Worm (Caenorhabditis elegans) whole organism, young adult: ENCODE measurements around the gene nlp-11.

Source experiments
- B0336.3 ChIP-seq: fragments of 200-800 bp; sonication (Bioruptor generic); IDR thresholded peaks from 2 replicates; pipeline ENCODE4 v1.3.6; 2022; ENCODE audit warnings: missing genetic modification characterization, missing compliant biosample characterization
- F10E7.11 ChIP-seq: sonication (generic microtip); optimal IDR thresholded peaks from 2 replicates; lab custom pipeline; 2017; ENCODE audit warnings: mild to moderate bottlenecking, missing genetic modification characterization, moderate library complexity, missing compliant biosample characterization
- F22D6.2 ChIP-seq: sonication (generic microtip); optimal IDR thresholded peaks from 2 replicates; lab custom pipeline; 2016; ENCODE audit warnings: mild to moderate bottlenecking, missing genetic modification characterization, missing compliant biosample characterization
- F33H1.4 ChIP-seq: fragments of 200-800 bp; sonication (Bioruptor generic); IDR thresholded peaks from 2 replicates; pipeline ENCODE4 v1.3.6; 2022; ENCODE audit warnings: missing genetic modification reagents, missing genetic modification characterization, missing compliant biosample characterization
- F37B4.10 ChIP-seq: fragments of 200-800 bp; sonication (Bioruptor generic); IDR thresholded peaks from 2 replicates; pipeline ENCODE4 v1.3.6; 2022; ENCODE audit warnings: missing genetic modification characterization, missing compliant biosample characterization
- F49E8.2 ChIP-seq: sonication (generic microtip); optimal IDR thresholded peaks from 3 replicates; lab custom pipeline; 2017; ENCODE audit warnings: missing genetic modification characterization, mild to moderate bottlenecking, missing compliant biosample characterization, antibody characterized with exemption, moderate library complexity; ENCODE audit not compliant: insufficient read depth
- F52B5.7 ChIP-seq: sonication (generic microtip); optimal IDR thresholded peaks from 2 replicates; lab custom pipeline; 2016; ENCODE audit warnings: mild to moderate bottlenecking, missing genetic modification characterization, missing compliant biosample characterization
- K11D2.4 ChIP-seq: fragments of 200-800 bp; sonication (Bioruptor generic); IDR thresholded peaks from 2 replicates; pipeline ENCODE4 v1.3.6; 2022; ENCODE audit warnings: missing genetic modification reagents, missing genetic modification characterization, missing compliant biosample characterization
- K12H6.12 ChIP-seq: fragments of 200-800 bp; sonication (Bioruptor generic); optimal IDR thresholded peaks from 2 replicates; lab custom pipeline; 2018; ENCODE audit warnings: mild to moderate bottlenecking, missing genetic modification characterization, missing compliant biosample characterization
- T26A5.8 ChIP-seq: sonication (generic microtip); optimal IDR thresholded peaks from 2 replicates; lab custom pipeline; 2016; ENCODE audit warnings: missing genetic modification characterization, missing compliant biosample characterization
- Y79H2A.3 ChIP-seq: fragments of 200-800 bp; sonication (Bioruptor generic); conservative IDR thresholded peaks from 2 replicates; pipeline ENCODE4 v1.3.6; 2022; ENCODE audit warnings: missing genetic modification reagents, missing genetic modification characterization, missing compliant biosample characterization
- akir-1 ChIP-seq: fragments of 200-800 bp; sonication (Bioruptor generic); optimal IDR thresholded peaks from 2 replicates; lab custom pipeline; 2018; ENCODE audit warnings: mild to moderate bottlenecking, missing genetic modification characterization, moderate library complexity, missing compliant biosample characterization
- ama-1 ChIP-seq, 3 experiments: fragments of 150-350 bp in 1 of 3; sonication (generic microtip) in 2 of 3; optimal IDR thresholded peaks; 2 replicates each; lab custom pipeline; 2014 to 2018; ENCODE audit warnings: missing biosample characterization in 2 of 3, missing genetic modification characterization in 2 of 3, missing genetic modification reagents in 2 of 3
- athp-1 ChIP-seq: sonication (generic microtip); optimal IDR thresholded peaks from 2 replicates; lab custom pipeline; 2017; ENCODE audit warnings: mild to moderate bottlenecking, missing genetic modification characterization, missing compliant biosample characterization
- attf-6 ChIP-seq: fragments of 200-800 bp; sonication (Bioruptor generic); IDR thresholded peaks from 2 replicates; pipeline ENCODE4 v1.3.6; 2022; ENCODE audit warnings: missing genetic modification reagents, missing genetic modification characterization, missing compliant biosample characterization
- cebp-1 ChIP-seq, 2 experiments: fragments of 200-800 bp in 1 of 2; sonication (Bioruptor generic) in 1 of 2; sonication (generic microtip) in 1 of 2; IDR thresholded peaks in 1 of 2; optimal IDR thresholded peaks in 1 of 2; 2 replicates each; pipeline versions ENCODE4 v1.3.6 to Lab custom; 2017 to 2022; ENCODE audit warnings: missing compliant biosample characterization in 2 of 2, missing genetic modification characterization in 2 of 2, mild to moderate bottlenecking in 1 of 2, missing genetic modification reagents in 1 of 2, moderate library complexity in 1 of 2
- ceh-27 ChIP-seq: fragments of 200-800 bp; sonication (Bioruptor generic); optimal IDR thresholded peaks from 2 replicates; lab custom pipeline; 2018; ENCODE audit warnings: mild to moderate bottlenecking, missing genetic modification characterization, moderate library complexity, missing compliant biosample characterization
- ceh-79 ChIP-seq: sonication (generic microtip); optimal IDR thresholded peaks from 2 replicates; lab custom pipeline; 2017; ENCODE audit warnings: mild to moderate bottlenecking, missing genetic modification characterization, missing compliant biosample characterization
- ceh-91 ChIP-seq: fragments of 200-800 bp; sonication (Bioruptor generic); IDR thresholded peaks from 2 replicates; pipeline ENCODE4 v1.3.6; 2022; ENCODE audit warnings: missing genetic modification reagents, missing genetic modification characterization, missing compliant biosample characterization
- chd-7 ChIP-seq: sonication (generic microtip); optimal IDR thresholded peaks from 2 replicates; lab custom pipeline; 2016; ENCODE audit warnings: mild to moderate bottlenecking, missing genetic modification characterization, moderate library complexity, missing compliant biosample characterization
- egrh-3 ChIP-seq: fragments of 200-800 bp; sonication (Bioruptor generic); IDR thresholded peaks from 2 replicates; pipeline ENCODE4 v1.3.6; 2022; ENCODE audit warnings: missing genetic modification reagents, missing genetic modification characterization, missing compliant biosample characterization
- ets-4 ChIP-seq: fragments of 200-800 bp; sonication (Bioruptor generic); optimal IDR thresholded peaks from 2 replicates; lab custom pipeline; 2018; ENCODE audit warnings: mild to moderate bottlenecking, missing genetic modification characterization, missing compliant biosample characterization
- him-1 ChIP-seq: sonication (generic microtip); optimal IDR thresholded peaks from 2 replicates; lab custom pipeline; 2016; ENCODE audit warnings: missing genotype, missing genetic modification reagents, missing genetic modification characterization, missing compliant biosample characterization
- hlh-12 ChIP-seq: sonication (generic microtip); optimal IDR thresholded peaks from 2 replicates; lab custom pipeline; 2016; ENCODE audit warnings: missing genetic modification characterization, missing compliant biosample characterization
- hmg-1.2 ChIP-seq: fragments of 200-800 bp; sonication (Bioruptor generic); IDR thresholded peaks from 2 replicates; pipeline ENCODE4 v1.3.6; 2022; ENCODE audit warnings: missing genetic modification reagents, missing genetic modification characterization, missing compliant biosample characterization
- hmg-20 ChIP-seq: fragments of 200-800 bp; sonication (Bioruptor generic); IDR thresholded peaks from 2 replicates; pipeline ENCODE4 v1.3.6; 2022; ENCODE audit warnings: missing genetic modification reagents, missing genetic modification characterization, missing compliant biosample characterization
- hrde-1 ChIP-seq: sonication (generic microtip); optimal IDR thresholded peaks from 2 replicates; lab custom pipeline; 2016; ENCODE audit warnings: missing genetic modification characterization, mild to moderate bottlenecking, missing compliant biosample characterization, moderate library complexity, missing genotype, missing genetic modification reagents, borderline replicate concordance
- lin-26 ChIP-seq: fragments of 200-800 bp; sonication (Bioruptor generic); IDR thresholded peaks from 2 replicates; pipeline ENCODE4 v1.3.6; 2022; ENCODE audit warnings: missing genetic modification reagents, missing genetic modification characterization, missing compliant biosample characterization
- lin-35 ChIP-seq, 3 experiments: fragments of 150-350 bp in 2 of 3; sonication (generic microtip) in 1 of 3; optimal IDR thresholded peaks; 2 replicates each; lab custom pipeline; 2014 to 2018; ENCODE audit warnings: missing biosample characterization in 3 of 3, missing genetic modification characterization in 3 of 3, missing genetic modification reagents in 3 of 3
- lin-54 ChIP-seq: fragments of 200-800 bp; sonication (Bioruptor generic); optimal IDR thresholded peaks from 2 replicates; lab custom pipeline; 2018; ENCODE audit warnings: mild to moderate bottlenecking, missing genetic modification characterization, missing compliant biosample characterization
- lir-1 ChIP-seq: fragments of 200-800 bp; sonication (Bioruptor generic); conservative IDR thresholded peaks from 2 replicates; pipeline ENCODE4 v1.3.6; 2022; ENCODE audit warnings: missing genetic modification reagents, missing genetic modification characterization, missing compliant biosample characterization
- lsy-27 ChIP-seq: sonication (generic microtip); optimal IDR thresholded peaks from 2 replicates; lab custom pipeline; 2017; ENCODE audit warnings: missing genetic modification characterization, mild to moderate bottlenecking, missing compliant biosample characterization, antibody characterized with exemption, missing genotype, borderline replicate concordance; ENCODE audit not compliant: insufficient read depth
- nfya-1 ChIP-seq: sonication (generic microtip); optimal IDR thresholded peaks from 2 replicates; lab custom pipeline; 2017; ENCODE audit warnings: antibody characterized with exemption, missing compliant biosample characterization, missing genetic modification characterization, borderline replicate concordance; ENCODE audit not compliant: insufficient read depth
- nfya-2 ChIP-seq: fragments of 200-800 bp; sonication (Bioruptor generic); IDR thresholded peaks from 2 replicates; pipeline ENCODE4 v1.3.6; 2022; ENCODE audit warnings: missing genetic modification reagents, missing genetic modification characterization, missing compliant biosample characterization
- nhr-120 ChIP-seq: fragments of 200-800 bp; sonication (Bioruptor generic); IDR thresholded peaks from 2 replicates; pipeline ENCODE4 v1.3.6; 2022; ENCODE audit warnings: missing genetic modification characterization, missing compliant biosample characterization
- pbrm-1 ChIP-seq: fragments of 200-800 bp; sonication (Bioruptor generic); IDR thresholded peaks from 2 replicates; pipeline ENCODE4 v1.3.6; 2022; ENCODE audit warnings: missing genetic modification reagents, missing genetic modification characterization, missing compliant biosample characterization
- rcor-1 ChIP-seq: fragments of 200-800 bp; sonication (Bioruptor generic); IDR thresholded peaks from 2 replicates; pipeline ENCODE4 v1.3.6; 2022; ENCODE audit warnings: missing genetic modification reagents, missing genetic modification characterization, missing compliant biosample characterization
- rpc-1 ChIP-seq, 2 experiments: fragments of 150-350 bp in 1 of 2; sonication (generic microtip) in 1 of 2; optimal IDR thresholded peaks; 2 replicates each; lab custom pipeline; 2014 to 2018; ENCODE audit warnings: missing biosample characterization in 1 of 2, missing genetic modification characterization in 1 of 2, missing genetic modification reagents in 1 of 2, missing genotype in 1 of 2
- snpc-1.1 ChIP-seq: sonication (generic microtip); optimal IDR thresholded peaks from 2 replicates; lab custom pipeline; 2017; ENCODE audit warnings: missing genetic modification characterization, mild to moderate bottlenecking, missing compliant biosample characterization, antibody characterized with exemption, moderate library complexity, missing genotype, missing genetic modification reagents; ENCODE audit not compliant: insufficient read depth
- snpc-1.3 ChIP-seq: sonication (generic microtip); optimal IDR thresholded peaks from 2 replicates; lab custom pipeline; 2017; ENCODE audit warnings: missing genetic modification characterization, mild to moderate bottlenecking, missing compliant biosample characterization, antibody characterized with exemption, moderate library complexity, missing genotype, missing genetic modification reagents; ENCODE audit not compliant: insufficient read depth
- tbp1 ChIP-seq: fragments of 200-800 bp; sonication (Bioruptor generic); optimal IDR thresholded peaks from 2 replicates; lab custom pipeline; 2018; ENCODE audit warnings: mild to moderate bottlenecking, missing genetic modification characterization, missing compliant biosample characterization
- tbx-9 ChIP-seq: sonication (generic microtip); optimal IDR thresholded peaks from 2 replicates; lab custom pipeline; 2016; ENCODE audit warnings: borderline replicate concordance, missing genetic modification characterization, inconsistent platforms, missing compliant biosample characterization
- ztf-18 ChIP-seq: sonication (generic microtip); optimal IDR thresholded peaks from 2 replicates; lab custom pipeline; 2016; ENCODE audit warnings: missing genotype, mild to moderate bottlenecking, missing genetic modification characterization, missing compliant biosample characterization
- ztf-22 ChIP-seq: fragments of 200-800 bp; sonication (Bioruptor generic); optimal IDR thresholded peaks from 2 replicates; lab custom pipeline; 2018; ENCODE audit warnings: mild to moderate bottlenecking, missing genetic modification characterization, moderate library complexity, missing compliant biosample characterization
- ztf-26 ChIP-seq: sonication (generic microtip); optimal IDR thresholded peaks from 2 replicates; lab custom pipeline; 2017; ENCODE audit warnings: missing genetic modification characterization, missing compliant biosample characterization

Gene nlp-11

ce11 chrII:9646928-9647838 is 44.6 kb downstream of the nlp-11 start, which contains the start of gene sqv-8:
Gene sqv-8, plus strand, starts transcription at chrII:9646978.
- TF ChIP-seq F22D6.2 (tag; lab: Kevin White, UChicago) (no peak), ztf-26 (tag; lab: Kevin White, UChicago) (no peak), F37B4.10 (GFP tag; lab: Robert Waterston, UW) (no peak), hlh-12 (no peak), rcor-1 (no peak), akir-1 (GFP tag; lab: Kevin White, UChicago) (no peak), attf-6 (GFP tag; lab: Robert Waterston, UW) (no peak), lin-35 (GFP tag; optimal IDR thresholded peaks at IDR 0.05; lab: Kevin White, UChicago) (no peak), lin-26 (GFP tag; lab: Robert Waterston, UW) (no peak), athp-1 (tag; lab: Kevin White, UChicago) (no peak), snpc-1.3 (tag; lab: Kevin White, UChicago) (peak; percentile 70), K12H6.12 (no peak), ceh-79 (tag; lab: Kevin White, UChicago) (no peak), F49E8.2 (peak; percentile 11), ceh-91 (GFP tag; lab: Robert Waterston, UW) (peak; percentile 27; the same call in 1 of the 2 replicates), ztf-22 (GFP tag; lab: Kevin White, UChicago) (no peak), cebp-1 (GFP tag; IDR thresholded peaks at IDR 0.05; lab: Robert Waterston, UW) (no peak), cebp-1 (tag; optimal IDR thresholded peaks at IDR 0.05; lab: Kevin White, UChicago) (peak; percentile 77), lin-54 (GFP tag; lab: Kevin White, UChicago) (peak; percentile 80), ztf-18 (tag; lab: Kevin White, UChicago) (no peak), pbrm-1 (GFP tag; lab: Robert Waterston, UW) (no peak), Y79H2A.3 (no peak), F10E7.11 (tag; lab: Kevin White, UChicago) (no peak), ets-4 (GFP tag; lab: Kevin White, UChicago) (no peak), F33H1.4 (GFP tag; lab: Robert Waterston, UW) (peak; percentile 94), tbp1 (no peak), snpc-1.1 (tag; lab: Kevin White, UChicago) (no peak), F52B5.7 (tag; lab: Kevin White, UChicago) (no peak), K11D2.4 (GFP tag; lab: Robert Waterston, UW) (no peak), him-1 (tag; lab: Kevin White, UChicago) (no peak), ceh-27 (no peak), hrde-1 (tag; lab: Kevin White, UChicago) (no peak), hmg-20 (GFP tag; lab: Robert Waterston, UW) (no peak), tbx-9 (tag; lab: Kevin White, UChicago) (no peak), ama-1 (optimal IDR thresholded peaks at IDR 0.05; lab: Kevin White, UChicago) (no peak), ama-1 (GFP tag; optimal IDR thresholded peaks at IDR 0.05; lab: Kevin White, UChicago) (no peak), rpc-1 (optimal IDR thresholded peaks at IDR 0.05; lab: Kevin White, UChicago) (no peak), rpc-1 (tag; optimal IDR thresholded peaks at IDR 0.05; lab: Kevin White, UChicago) (no peak), B0336.3 (GFP tag; lab: Robert Waterston, UW) (no peak), T26A5.8 (tag; lab: Kevin White, UChicago) (no peak), lir-1 (GFP tag; lab: Robert Waterston, UW) (no peak), lsy-27 (tag; lab: Kevin White, UChicago) (no peak), egrh-3 (GFP tag; lab: Robert Waterston, UW) (no peak), nfya-1 (tag; lab: Kevin White, UChicago) (no peak), hmg-1.2 (no peak), nfya-2 (GFP tag; lab: Robert Waterston, UW) (no peak), chd-7 (tag; lab: Kevin White, UChicago) (no peak), nhr-120 (no peak)
